Worm (Caenorhabditis elegans): ENCODE measurements around the gene cyd-1.

DNA sequence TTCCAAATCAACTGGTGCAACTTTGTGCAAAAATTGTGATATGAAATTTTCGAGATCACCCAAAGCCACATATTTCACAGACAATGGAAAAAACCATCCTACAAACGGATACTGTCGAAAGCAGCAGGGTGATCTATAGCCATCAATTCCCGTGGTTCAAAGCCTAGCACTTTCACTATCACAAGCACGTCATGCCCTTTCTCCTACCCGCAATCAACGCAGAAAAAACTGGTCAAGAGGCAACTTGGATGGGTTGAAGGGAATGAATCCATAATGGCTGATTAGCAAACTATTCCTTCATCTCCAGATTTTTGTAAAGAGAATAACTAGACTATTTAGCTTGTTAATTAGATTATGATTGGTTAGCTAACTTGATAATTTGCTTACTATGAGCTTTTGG lies 18.6 kb upstream of the cyd-1 start:
- TF ChIP-seq ref-1 (GFP tag; conservative IDR thresholded peaks at IDR 0.05) (no peak), tab-1 (GFP tag; IDR thresholded peaks at IDR 0.05) (no peak), ztf-29 (GFP tag; IDR thresholded peaks at IDR 0.05) (no peak), cog-1 (tag; optimal IDR thresholded peaks at IDR 0.05) (no peak), klf-2 (GFP tag; conservative IDR thresholded peaks at IDR 0.05) (no peak), flt-1 (GFP tag; IDR thresholded peaks at IDR 0.05) (no peak)
